Fruit fly (Drosophila melanogaster): ENCODE data around the gene GckIII.
A peak's percentile ranks its signal among the peaks of the same experiment; 100 is the strongest.

Gene GckIII

DNA sequence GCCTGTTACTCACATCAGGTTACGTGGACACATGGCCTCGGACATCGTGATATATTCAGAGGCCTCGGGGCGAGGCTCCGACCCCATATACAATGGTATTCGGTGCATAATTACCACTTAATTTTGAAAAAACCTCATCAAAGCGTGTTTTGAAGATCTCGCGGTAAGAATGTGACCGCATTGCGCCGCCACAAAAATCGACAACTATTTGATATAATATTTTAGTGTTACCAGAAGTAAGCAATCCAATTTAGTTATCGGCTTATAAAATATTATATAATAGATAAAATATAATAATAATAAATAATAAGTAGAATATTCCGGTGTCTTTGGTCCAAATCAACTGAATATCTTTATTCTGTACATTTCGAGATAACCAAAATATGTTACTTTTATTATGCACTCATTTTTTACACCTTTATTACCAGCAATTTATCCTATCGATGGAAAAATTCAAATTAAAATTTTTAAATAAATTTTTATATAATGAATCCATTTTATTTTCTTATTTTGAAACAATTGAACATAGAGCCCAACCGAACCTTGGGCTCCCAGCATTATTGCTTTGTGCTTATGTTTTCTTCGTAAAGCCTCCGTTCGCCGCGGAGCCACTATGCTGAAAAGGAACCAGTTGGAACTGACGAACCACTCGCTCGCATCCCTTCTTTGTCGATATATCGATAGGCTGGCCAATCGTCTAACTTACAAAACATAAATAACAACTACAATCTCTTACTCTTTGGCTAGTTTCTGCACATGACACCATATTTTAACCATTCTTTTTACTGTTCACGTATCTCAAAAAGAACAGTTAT, 45.1 kb upstream of the GckIII start, which contains the start of the genes CG18213 and Trm7-32 (continued):
- TF ChIP-seq hb (GFP tag; IDR thresholded peaks at IDR 0.05; ENCODE audit: partially characterized antibody): peak; percentile 72
- TF ChIP-seq Xbp1 (GFP tag; optimal IDR thresholded peaks at IDR 0.05): peak; percentile 47
- TF ChIP-seq bab2 (GFP tag; optimal IDR thresholded peaks at IDR 0.05): no peak
- no peak for TF ChIP-seq sens-2 (GFP tag; IDR thresholded peaks at IDR 0.05)
- peak; percentile 79 for TF ChIP-seq inv (GFP tag; IDR thresholded peaks at IDR 0.05; ENCODE audit: partially characterized antibody)
- no peak for TF ChIP-seq lbe (GFP tag; optimal IDR thresholded peaks at IDR 0.05)
- TF ChIP-seq CG6254 (GFP tag; optimal IDR thresholded peaks at IDR 0.05): peak; percentile 6
- TF ChIP-seq CG42726 (GFP tag; IDR thresholded peaks at IDR 0.05; ENCODE audit: partially characterized antibody): peak; percentile 86; the same call in 1 of the 2 replicates
- TF ChIP-seq ato (GFP tag; IDR thresholded peaks at IDR 0.05; ENCODE audit: partially characterized antibody): peak; percentile 70
- TF ChIP-seq CG16813 (GFP tag; IDR thresholded peaks at IDR 0.05; ENCODE audit: partially characterized antibody): peak; percentile 84
- peak; percentile 9 for TF ChIP-seq CG12104 (GFP tag; optimal IDR thresholded peaks at IDR 0.05)
- TF ChIP-seq CG9876 (GFP tag; optimal IDR thresholded peaks at IDR 0.05): peak; percentile 15
- peak; percentile 27 for TF ChIP-seq HmgZ (tag; optimal IDR thresholded peaks at IDR 0.05)
- TF ChIP-seq E2f1 (GFP tag; IDR thresholded peaks at IDR 0.05): no peak
- peak; percentile 66 for TF ChIP-seq trem (tag; optimal IDR thresholded peaks at IDR 0.05)
- TF ChIP-seq Optix (GFP tag; IDR thresholded peaks at IDR 0.05): no peak
- TF ChIP-seq pho (GFP tag; optimal IDR thresholded peaks at IDR 0.05): no peak
- no peak for TF ChIP-seq CG1529 (GFP tag; optimal IDR thresholded peaks at IDR 0.05)

DNA sequence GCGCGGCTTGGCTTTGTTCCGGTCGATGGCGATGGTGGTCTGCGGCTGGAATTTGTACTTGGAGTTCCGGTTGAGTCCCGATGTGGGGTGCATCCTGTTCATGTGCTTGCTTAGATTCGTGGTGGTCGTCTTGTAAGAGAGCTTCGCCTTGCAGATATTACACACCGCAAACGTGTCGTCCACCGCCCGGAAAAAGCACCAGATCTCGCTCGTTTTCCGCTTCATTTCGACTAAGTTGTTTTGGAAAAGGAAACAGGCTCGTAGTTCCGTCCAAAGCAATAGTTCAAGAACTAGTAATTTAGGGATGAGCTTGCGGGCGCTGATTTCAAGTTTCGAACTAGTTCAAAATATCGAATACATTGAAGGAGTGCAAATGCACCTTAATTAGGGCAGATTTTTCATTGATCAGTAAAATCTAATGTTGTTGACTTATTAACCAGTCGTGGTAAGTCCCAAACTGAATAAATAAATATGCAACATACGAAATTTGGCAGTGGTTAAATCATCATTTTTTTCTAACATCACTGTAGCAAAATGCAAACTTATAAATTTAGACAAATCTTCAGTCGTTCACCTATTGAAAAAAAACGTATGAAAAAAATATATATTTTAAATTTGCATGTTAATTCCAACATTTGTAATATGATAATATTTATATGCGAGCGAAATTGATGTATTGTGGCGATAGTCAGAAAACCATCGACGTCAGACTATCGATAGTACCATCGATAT, 42.3 kb upstream of the GckIII start, which contains the start of the genes bdwf and Patr-1:
Gene bdwf (minus strand): TSS at position 299 of the 732 bp plus-strand sequence.
Gene Patr-1 (plus strand): TSS at position 727 of the 732 bp plus-strand sequence.
- TF ChIP-seq CG9437 (GFP tag; optimal IDR thresholded peaks at IDR 0.05) (peak; percentile 47), CG7963 (GFP tag; IDR thresholded peaks at IDR 0.05; ENCODE audit: partially characterized antibody) (peak; percentile 87), BEAF-32 (GFP tag; optimal IDR thresholded peaks at IDR 0.05) (peak; percentile 95), CG14050 (GFP tag; IDR thresholded peaks at IDR 0.05) (no peak), mld (GFP tag; IDR thresholded peaks at IDR 0.05; ENCODE audit: partially characterized antibody) (peak; percentile 92), CG11504 (tag; optimal IDR thresholded peaks at IDR 0.05) (no peak), az2 (GFP tag; optimal IDR thresholded peaks at IDR 0.05) (peak; percentile 7), CG2875 (GFP tag; optimal IDR thresholded peaks at IDR 0.05) (no peak), ro (GFP tag; IDR thresholded peaks at IDR 0.05) (no peak), Dek (tag; optimal IDR thresholded peaks at IDR 0.05) (peak; percentile 36), hbn (GFP tag; IDR thresholded peaks at IDR 0.05; ENCODE audit: partially characterized antibody) (peak; percentile 84), Med (GFP tag) (peak; percentile 73), CG10959 (GFP tag; IDR thresholded peaks at IDR 0.05) (no peak), ci (GFP tag; IDR thresholded peaks at IDR 0.05) (no peak), CG3847 (GFP tag; IDR thresholded peaks at IDR 0.05) (peak; percentile 25; the same call in 1 of the 2 replicates), CG13424 (tag; optimal IDR thresholded peaks at IDR 0.05) (peak; percentile 41), pros (GFP tag; optimal IDR thresholded peaks at IDR 0.05) (no peak), CG12659 (GFP tag; optimal IDR thresholded peaks at IDR 0.05) (peak; percentile 61), unc-4 (GFP tag; IDR thresholded peaks at IDR 0.05; ENCODE audit: partially characterized antibody) (peak; percentile 88), onecut (GFP tag; IDR thresholded peaks at IDR 0.05) (no peak), Meics (GFP tag; optimal IDR thresholded peaks at IDR 0.05) (no peak), stwl (tag; optimal IDR thresholded peaks at IDR 0.05) (peak; percentile 32), CG42726 (GFP tag; IDR thresholded peaks at IDR 0.05; ENCODE audit: partially characterized antibody) (peak; percentile 93), CG8924 (tag; optimal IDR thresholded peaks at IDR 0.05) (peak; percentile 36), CG6765 (GFP tag; optimal IDR thresholded peaks at IDR 0.05) (no peak), HLH4C (GFP tag; IDR thresholded peaks at IDR 0.05; ENCODE audit: partially characterized antibody) (peak; percentile 91), exex (tag; optimal IDR thresholded peaks at IDR 0.05) (peak; percentile 50), amos (GFP tag; IDR thresholded peaks at IDR 0.05; ENCODE audit: partially characterized antibody) (peak; percentile 95), croc (GFP tag; conservative IDR thresholded peaks at IDR 0.05) (no peak)
